Fruit fly (Drosophila melanogaster) whole organism, prepupa: ENCODE results near the gene CG13737.

Experiments
- Blimp-1 ChIP-seq: fragments of 200-800 bp; sonication (Bioruptor generic); optimal IDR thresholded peaks from 3 replicates; lab custom pipeline; 2017; ENCODE audit warnings: missing biosample characterization, missing genetic modification characterization, mild to moderate bottlenecking, moderate library complexity, missing genetic modification reagents
- CG10631 ChIP-seq: fragments of 200-800 bp; sonication (Bioruptor generic); optimal IDR thresholded peaks from 2 replicates; lab custom pipeline; 2016; ENCODE audit warnings: missing biosample characterization, missing genetic modification characterization
- CG11294 ChIP-seq: fragments of 200-800 bp; sonication (Bioruptor generic); IDR thresholded peaks from 2 replicates; pipeline ENCODE4 v1.3.6; 2022; ENCODE audit warnings: missing biosample characterization, missing genetic modification characterization
- CG11762 ChIP-seq: fragments of 200-800 bp; sonication (Bioruptor generic); optimal IDR thresholded peaks from 3 replicates; lab custom pipeline; 2016; ENCODE audit warnings: missing biosample characterization, missing genetic modification characterization; ENCODE audit not compliant: insufficient read depth
- CG1621 ChIP-seq: fragments of 200-800 bp; sonication (Bioruptor generic); optimal IDR thresholded peaks from 3 replicates; lab custom pipeline; 2018; ENCODE audit warnings: missing biosample characterization, mild to moderate bottlenecking, missing genetic modification characterization
- CG16779 ChIP-seq: fragments of 200-800 bp; sonication (Bioruptor generic); optimal IDR thresholded peaks from 3 replicates; lab custom pipeline; 2017; ENCODE audit warnings: missing biosample characterization, mild to moderate bottlenecking, missing genetic modification characterization
- CG31627 ChIP-seq: fragments of 200-800 bp; sonication (Bioruptor generic); optimal IDR thresholded peaks from 3 replicates; lab custom pipeline; 2016; ENCODE audit warnings: missing biosample characterization, missing genetic modification characterization
- CG32006 ChIP-seq: fragments of 200-800 bp; sonication (Bioruptor generic); optimal IDR thresholded peaks from 3 replicates; lab custom pipeline; 2017; ENCODE audit warnings: missing biosample characterization, mild to moderate bottlenecking, missing genetic modification characterization
- CG3919 ChIP-seq: fragments of 200-800 bp; sonication (Bioruptor generic); optimal IDR thresholded peaks from 3 replicates; lab custom pipeline; 2016; ENCODE audit warnings: missing biosample characterization, missing genetic modification characterization
- CG6163 ChIP-seq: fragments of 200-800 bp; sonication (Bioruptor generic); IDR thresholded peaks from 3 replicates; pipeline ENCODE4 v1.3.6; 2022; ENCODE audit warnings: missing biosample characterization, missing genetic modification characterization
- CG6276 ChIP-seq: fragments of 200-800 bp; sonication (Bioruptor generic); optimal IDR thresholded peaks from 2 replicates; lab custom pipeline; 2017; ENCODE audit warnings: missing biosample characterization, mild to moderate bottlenecking, missing genetic modification characterization
- CG6792 ChIP-seq: fragments of 200-800 bp; sonication (Bioruptor generic); optimal IDR thresholded peaks from 3 replicates; lab custom pipeline; 2016; ENCODE audit warnings: missing biosample characterization, missing genetic modification characterization
- CG6854 ChIP-seq: fragments of 200-800 bp; sonication (Bioruptor generic); optimal IDR thresholded peaks from 2 replicates; lab custom pipeline; 2017; ENCODE audit warnings: missing biosample characterization, mild to moderate bottlenecking, missing genetic modification characterization
- CG7368 ChIP-seq: fragments of 200-800 bp; sonication (Bioruptor generic); optimal IDR thresholded peaks from 3 replicates; lab custom pipeline; 2016; ENCODE audit warnings: missing biosample characterization, missing genetic modification characterization
- CG8119 ChIP-seq: fragments of 200-800 bp; sonication (Bioruptor generic); IDR thresholded peaks from 3 replicates; pipeline ENCODE4 v1.3.6; 2022; ENCODE audit warnings: missing biosample characterization, missing genetic modification characterization
- CG8632 ChIP-seq: fragments of 200-800 bp; sonication (Bioruptor generic); optimal IDR thresholded peaks from 3 replicates; lab custom pipeline; 2016; ENCODE audit warnings: missing biosample characterization, missing genetic modification characterization
- CG9139 ChIP-seq: fragments of 200-800 bp; sonication (Bioruptor generic); optimal IDR thresholded peaks from 3 replicates; lab custom pipeline; 2017; ENCODE audit warnings: missing biosample characterization, mild to moderate bottlenecking, missing genetic modification characterization
- Eip75B ChIP-seq: fragments of 200-800 bp; sonication (Bioruptor generic); optimal IDR thresholded peaks from 3 replicates; lab custom pipeline; 2016; ENCODE audit warnings: missing biosample characterization, missing genetic modification characterization
- Eip78C ChIP-seq: fragments of 200-800 bp; sonication (Bioruptor generic); peaks from one replicate; lab custom pipeline; 2016; ENCODE audit warnings: missing biosample characterization, missing genetic modification characterization
- Hr38 ChIP-seq: sonication (Bioruptor generic); optimal IDR thresholded peaks from 2 replicates; lab custom pipeline; 2016; ENCODE audit warnings: missing biosample characterization, missing genetic modification characterization
- Lpt ChIP-seq: fragments of 200-800 bp; sonication (Bioruptor generic); optimal IDR thresholded peaks from 3 replicates; lab custom pipeline; 2016; ENCODE audit warnings: missing biosample characterization, missing genetic modification characterization
- Sox14 ChIP-seq: fragments of 200-800 bp; sonication (Bioruptor generic); optimal IDR thresholded peaks from 3 replicates; lab custom pipeline; 2016; ENCODE audit warnings: missing biosample characterization, missing genetic modification characterization
- achi ChIP-seq: fragments of 200-800 bp; sonication (Bioruptor generic); optimal IDR thresholded peaks from 3 replicates; lab custom pipeline; 2016; ENCODE audit warnings: missing biosample characterization, missing genetic modification characterization
- acj6 ChIP-seq: fragments of 200-800 bp; sonication (Bioruptor generic); optimal IDR thresholded peaks from 3 replicates; lab custom pipeline; 2016; ENCODE audit warnings: missing biosample characterization, missing genetic modification characterization
- cyc ChIP-seq: fragments of 200-800 bp; sonication (Bioruptor generic); optimal IDR thresholded peaks from 3 replicates; lab custom pipeline; 2016; ENCODE audit warnings: missing biosample characterization, missing genetic modification characterization
- dac ChIP-seq: fragments of 200-800 bp; sonication (Bioruptor generic); optimal IDR thresholded peaks from 2 replicates; lab custom pipeline; 2017; ENCODE audit warnings: missing biosample characterization, mild to moderate bottlenecking, missing genetic modification characterization
- eg ChIP-seq: fragments of 200-800 bp; sonication (Bioruptor generic); IDR thresholded peaks from 3 replicates; pipeline ENCODE4 v1.3.6; 2022; ENCODE audit warnings: missing biosample characterization, missing genetic modification characterization
- esn ChIP-seq: fragments of 200-800 bp; sonication (Bioruptor generic); optimal IDR thresholded peaks from 2 replicates; lab custom pipeline; 2016; ENCODE audit warnings: missing biosample characterization, mild to moderate bottlenecking, missing genetic modification characterization, moderate library complexity
- fd85E ChIP-seq: fragments of 200-800 bp; sonication (Bioruptor generic); optimal IDR thresholded peaks from 3 replicates; lab custom pipeline; 2016; ENCODE audit warnings: missing biosample characterization, missing genetic modification characterization
- fkh ChIP-seq: fragments of 200-800 bp; sonication (Bioruptor generic); optimal IDR thresholded peaks from 3 replicates; lab custom pipeline; 2017; ENCODE audit warnings: missing biosample characterization, mild to moderate bottlenecking, missing genetic modification characterization, moderate library complexity
- pdm3 ChIP-seq: fragments of 200-800 bp; sonication (Bioruptor generic); optimal IDR thresholded peaks from 3 replicates; lab custom pipeline; 2016; ENCODE audit warnings: missing biosample characterization, missing genetic modification characterization
- salr ChIP-seq, 2 experiments: fragments of 200-800 bp; sonication (Bioruptor generic); optimal IDR thresholded peaks; 3 replicates each; lab custom pipeline; 2016 to 2018; ENCODE audit warnings: missing biosample characterization in 2 of 2, missing genetic modification characterization in 2 of 2, mild to moderate bottlenecking in 1 of 2
- ss ChIP-seq, 2 experiments: fragments of 200-800 bp; sonication (Bioruptor generic); optimal IDR thresholded peaks; 2 replicates in 1 of 2; 3 replicates in 1 of 2; lab custom pipeline; 2017 to 2018; ENCODE audit warnings: mild to moderate bottlenecking in 2 of 2, missing biosample characterization in 2 of 2, missing genetic modification characterization in 2 of 2, moderate library complexity in 1 of 2
- vri ChIP-seq: fragments of 200-800 bp; sonication (Bioruptor generic); optimal IDR thresholded peaks from 3 replicates; lab custom pipeline; 2016; ENCODE audit warnings: missing biosample characterization, mild to moderate bottlenecking, missing genetic modification characterization

The CG13737 gene

DNA sequence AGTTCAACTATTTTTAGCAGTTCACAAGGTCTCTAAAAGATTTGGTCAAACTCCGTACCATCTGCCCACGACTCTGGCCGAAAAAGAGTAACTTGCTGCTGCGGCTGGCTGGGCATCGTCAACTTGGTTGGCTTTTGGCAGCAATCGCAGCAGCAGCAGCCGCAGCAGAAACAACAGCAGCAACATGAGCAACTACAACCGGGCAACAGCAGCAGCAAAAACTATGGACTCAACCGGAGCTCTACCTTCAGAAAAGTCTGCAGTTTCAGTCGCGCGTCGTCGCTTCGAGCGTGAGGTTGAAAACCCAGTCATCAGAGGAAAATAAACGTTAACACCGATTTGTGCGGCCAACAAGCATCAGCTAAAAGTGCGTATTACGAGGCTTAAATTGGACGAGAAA, at the start of gene CG13737:
CG13737 (plus strand) TSS at position 266 of the 400 bp plus-strand sequence.
- TF ChIP-seq Sox14 (GFP tag; lab: Kevin White, UChicago) (no peak), CG9139 (GFP tag; lab: Kevin White, UChicago) (no peak), eg (GFP tag; lab: Robert Waterston, UW) (peak; percentile 59; the same call in 1 of the 3 replicates), CG3919 (GFP tag; lab: Kevin White, UChicago) (peak; percentile 48), Eip78C (peak; percentile 54), CG11762 (GFP tag; lab: Kevin White, UChicago) (no peak), Hr38 (GFP tag; lab: Kevin White, UChicago) (no peak), Lpt (GFP tag; lab: Kevin White, UChicago) (peak; percentile 17), CG11294 (no peak), CG6792 (GFP tag; lab: Kevin White, UChicago) (no peak), CG8119 (GFP tag; lab: Robert Waterston, UW) (no peak)

DNA sequence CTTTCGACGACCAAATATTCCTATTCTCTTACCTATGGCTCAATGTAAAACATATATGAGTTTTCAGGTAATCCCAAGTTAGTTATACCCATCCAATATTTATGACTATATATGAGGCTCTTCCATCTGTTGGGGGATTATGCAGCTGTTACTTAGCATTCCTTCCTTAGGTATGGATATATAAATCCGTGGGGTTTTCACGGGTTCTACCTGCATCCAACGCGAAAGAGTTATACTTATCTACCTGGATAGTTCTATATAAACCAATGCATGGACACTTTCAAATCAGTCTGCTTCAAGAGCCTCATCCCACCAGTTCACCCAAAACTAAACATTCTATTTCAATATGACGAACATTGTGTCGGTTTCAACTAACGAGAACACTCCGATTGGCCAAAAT, 41.3 kb upstream of the CG13737 start, which contains the start of gene CG43184:
CG43184 (plus strand) TSS at position 301 of the 400 bp plus-strand sequence.
- TF ChIP-seq Eip75B (GFP tag; lab: Kevin White, UChicago) (no peak), CG8632 (GFP tag; lab: Kevin White, UChicago) (no peak)

DNA sequence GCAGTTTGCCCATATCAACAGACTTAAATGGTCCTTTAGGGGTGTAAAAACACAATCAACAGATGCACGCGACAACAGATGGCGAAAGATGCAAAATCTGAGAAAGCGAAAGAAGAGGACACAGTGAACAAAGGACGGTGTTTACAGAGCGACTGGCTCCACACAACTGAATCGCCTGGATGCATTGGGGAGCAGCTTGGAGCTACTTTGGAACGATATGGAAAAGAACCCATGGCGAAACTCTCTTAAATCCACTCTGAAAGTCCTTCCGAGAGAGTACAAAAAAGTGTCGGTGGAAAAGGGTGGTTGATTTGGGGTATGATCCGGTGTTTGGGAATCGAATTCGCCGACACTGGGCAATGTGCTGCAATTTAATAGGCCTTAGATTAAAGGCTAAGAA, 38.1 kb upstream of the CG13737 start:
- no peak for TF ChIP-seq Eip75B (GFP tag; lab: Kevin White, UChicago)
- TF ChIP-seq CG6163: no peak

DNA sequence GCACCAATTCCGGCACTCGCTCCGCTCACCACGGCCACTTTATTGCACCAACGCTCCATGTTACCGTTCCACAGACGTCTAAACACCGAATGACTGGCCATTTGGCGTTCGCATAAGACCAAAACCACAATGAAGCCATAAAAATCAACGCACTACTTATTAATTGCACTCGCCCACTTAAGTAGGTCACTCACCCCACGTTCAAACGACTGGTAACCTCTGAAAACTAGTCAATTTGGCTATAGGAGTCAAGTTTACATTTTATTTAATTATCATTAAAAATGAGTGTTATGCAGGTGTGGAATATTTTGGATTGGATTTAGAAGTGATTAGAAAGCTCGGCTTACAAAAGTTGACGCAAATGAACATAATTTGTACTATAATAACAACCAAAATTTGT, 36.7 kb upstream of the CG13737 start, which contains the start of gene CG8757:
CG8757 (minus strand) TSS at position 101 of the 400 bp plus-strand sequence.
- TF ChIP-seq CG6854 (GFP tag; lab: Kevin White, UChicago) (no peak), eg (GFP tag; lab: Robert Waterston, UW) (no peak), CG10631 (no peak), CG11294 (no peak), fd85E (GFP tag; lab: Kevin White, UChicago) (no peak), acj6 (no peak), CG8632 (GFP tag; lab: Kevin White, UChicago) (no peak), CG6276 (no peak), CG1621 (no peak), CG32006 (GFP tag; lab: Kevin White, UChicago) (no peak), CG3919 (GFP tag; lab: Kevin White, UChicago) (no peak), vri (no peak), achi (GFP tag; lab: Kevin White, UChicago) (no peak), CG11762 (GFP tag; lab: Kevin White, UChicago) (no peak), Eip75B (GFP tag; lab: Kevin White, UChicago) (no peak), salr (GFP tag; optimal IDR thresholded peaks at IDR 0.05; lab: Kevin White, UChicago) (no peak)

DNA sequence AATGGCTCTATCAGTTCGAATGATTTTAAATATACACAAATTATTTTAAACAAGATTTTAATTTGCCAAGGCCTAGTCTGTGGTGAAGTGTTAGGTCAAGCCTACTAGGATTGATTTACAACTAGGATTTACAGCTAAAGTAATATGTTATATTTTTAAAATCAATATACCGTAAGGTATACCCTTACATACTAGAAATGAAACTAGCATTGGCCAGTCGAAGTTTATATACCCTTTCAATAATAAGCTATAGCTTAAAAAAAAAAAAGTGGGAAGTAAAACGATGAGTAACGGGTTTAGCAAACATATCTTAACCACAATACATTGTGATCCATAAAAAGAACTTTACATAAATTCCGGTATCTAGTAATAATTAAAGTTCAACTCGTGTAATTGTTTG, 35.9 kb upstream of the CG13737 start, which contains the start of gene CG8750:
CG8750 (minus strand) TSS at position 101 of the 400 bp plus-strand sequence.
- TF ChIP-seq vri (no peak), eg (GFP tag; lab: Robert Waterston, UW) (no peak), ss (GFP tag; optimal IDR thresholded peaks at IDR 0.05; lab: Kevin White, UChicago) (no peak), Blimp-1 (GFP tag; lab: Kevin White, UChicago) (no peak), dac (GFP tag; lab: Kevin White, UChicago) (no peak), CG31627 (GFP tag; lab: Kevin White, UChicago) (no peak), pdm3 (GFP tag; lab: Kevin White, UChicago) (no peak), CG32006 (GFP tag; lab: Kevin White, UChicago) (no peak), fkh (no peak), esn (GFP tag; lab: Kevin White, UChicago) (no peak), cyc (no peak), CG7368 (GFP tag; lab: Kevin White, UChicago) (no peak), CG16779 (tag; lab: Kevin White, UChicago) (no peak)
